Fruit fly (Drosophila melanogaster) whole organism, embryonic: ENCODE results near the gene 14-3-3epsilon.

Experiments used
- Aef1 ChIP-seq: fragments of 200-800 bp; sonication (Bioruptor generic); IDR thresholded peaks from 3 replicates; pipeline ENCODE4 v1.3.6; 2022; ENCODE audit warnings: missing biosample characterization, missing genetic modification characterization
- B-H2 ChIP-seq: fragments of 200-800 bp; sonication (Bioruptor generic); optimal IDR thresholded peaks from 2 replicates; lab custom pipeline; 2018; ENCODE audit warnings: missing biosample characterization, mild to moderate bottlenecking, missing genetic modification characterization
- BtbVII ChIP-seq: fragments of 200-800 bp; sonication (Bioruptor generic); optimal IDR thresholded peaks from 3 replicates; lab custom pipeline; 2017; ENCODE audit warnings: missing biosample characterization, mild to moderate bottlenecking, missing genetic modification characterization
- CG10431 ChIP-seq: fragments of 200-800 bp; sonication (Bioruptor generic); optimal IDR thresholded peaks from 3 replicates; lab custom pipeline; 2018; ENCODE audit warnings: missing biosample characterization, mild to moderate bottlenecking, missing genetic modification characterization
- CG11085 ChIP-seq: fragments of 200-800 bp; sonication (Bioruptor generic); IDR thresholded peaks from 2 replicates; pipeline ENCODE4 v1.3.6; 2022; ENCODE audit warnings: missing biosample characterization, missing genetic modification characterization
- CG13287 ChIP-seq: fragments of 200-800 bp; sonication (Bioruptor generic); IDR thresholded peaks from 2 replicates; pipeline ENCODE4 v1.3.6; 2022; ENCODE audit warnings: missing biosample characterization, missing genetic modification characterization; ENCODE audit not compliant: partially characterized antibody
- CG13775 ChIP-seq: fragments of 200-800 bp; sonication (Bioruptor generic); optimal IDR thresholded peaks from 3 replicates; lab custom pipeline; 2017; ENCODE audit warnings: missing biosample characterization, mild to moderate bottlenecking, missing genetic modification characterization
- CG13894 ChIP-seq: fragments of 200-800 bp; sonication (Bioruptor generic); optimal IDR thresholded peaks from 3 replicates; lab custom pipeline; 2018; ENCODE audit warnings: missing biosample characterization, mild to moderate bottlenecking, missing genetic modification characterization, moderate library complexity
- CG14050 ChIP-seq: fragments of 200-800 bp; sonication (Bioruptor generic); IDR thresholded peaks from 3 replicates; pipeline ENCODE4 v1.3.6; 2022; ENCODE audit warnings: missing biosample characterization, missing genetic modification characterization
- CG15011 ChIP-seq: fragments of 200-800 bp; sonication (Bioruptor generic); optimal IDR thresholded peaks from 3 replicates; lab custom pipeline; 2018; ENCODE audit warnings: missing biosample characterization, mild to moderate bottlenecking, missing genetic modification characterization
- CG1529 ChIP-seq: fragments of 200-800 bp; sonication (Bioruptor generic); optimal IDR thresholded peaks from 3 replicates; lab custom pipeline; 2018; ENCODE audit warnings: missing biosample characterization, missing genetic modification characterization
- CG17829 ChIP-seq: fragments of 200-800 bp; optimal IDR thresholded peaks from 2 replicates; lab custom pipeline; 2019; ENCODE audit warnings: missing biosample characterization, mild to moderate bottlenecking, missing genetic modification characterization, moderate library complexity
- CG1832 ChIP-seq: fragments of 200-800 bp; sonication (Bioruptor generic); optimal IDR thresholded peaks from 2 replicates; lab custom pipeline; 2017; ENCODE audit warnings: missing biosample characterization, mild to moderate bottlenecking, missing genetic modification characterization, inconsistent platforms
- CG2129 ChIP-seq: fragments of 200-800 bp; sonication (Bioruptor generic); IDR thresholded peaks from 2 replicates; pipeline ENCODE4 v1.3.6; 2022; ENCODE audit warnings: missing biosample characterization, missing genetic modification characterization; ENCODE audit not compliant: partially characterized antibody
- CG2199 ChIP-seq: fragments of 200-800 bp; sonication (Bioruptor generic); IDR thresholded peaks from 3 replicates; pipeline ENCODE4 v1.3.6; 2022; ENCODE audit warnings: missing biosample characterization, missing genetic modification characterization
- CG3726 ChIP-seq: fragments of 200-800 bp; sonication (Bioruptor generic); IDR thresholded peaks from 3 replicates; pipeline ENCODE4, ENCODE4 v1.3.6; 2022; ENCODE audit warnings: missing biosample characterization, missing genetic modification characterization
- CG3847 ChIP-seq: fragments of 200-800 bp; sonication (Bioruptor generic); IDR thresholded peaks from 2 replicates; pipeline ENCODE4 v1.3.6; 2022; ENCODE audit warnings: missing biosample characterization, missing genetic modification characterization
- CG7556 ChIP-seq: fragments of 200-800 bp; sonication (Bioruptor generic); optimal IDR thresholded peaks from 2 replicates; lab custom pipeline; 2017; ENCODE audit warnings: missing biosample characterization, mild to moderate bottlenecking, missing genetic modification characterization
- CG8944 ChIP-seq: fragments of 200-800 bp; sonication (Bioruptor generic); optimal IDR thresholded peaks from 3 replicates; lab custom pipeline; 2016; ENCODE audit warnings: missing biosample characterization, missing genetic modification characterization
- D19B ChIP-seq: fragments of 200-800 bp; sonication (Bioruptor generic); optimal IDR thresholded peaks from 2 replicates; lab custom pipeline; 2017; ENCODE audit warnings: missing biosample characterization, mild to moderate bottlenecking, missing genetic modification characterization
- ERR ChIP-seq: fragments of 200-800 bp; sonication (Bioruptor generic); optimal IDR thresholded peaks from 2 replicates; lab custom pipeline; 2016; ENCODE audit warnings: missing biosample characterization, missing genetic modification characterization
- H2.0 ChIP-seq: fragments of 200-800 bp; sonication (Bioruptor generic); IDR thresholded peaks from 2 replicates; pipeline ENCODE4 v1.3.6; 2022; ENCODE audit warnings: missing biosample characterization, missing genetic modification characterization
- HHEX ChIP-seq: fragments of 200-800 bp; sonication (Bioruptor generic); optimal IDR thresholded peaks from 3 replicates; lab custom pipeline; 2017; ENCODE audit warnings: missing biosample characterization, mild to moderate bottlenecking, missing genetic modification characterization, missing genetic modification reagents
- Hand ChIP-seq: fragments of 200-800 bp; sonication (Bioruptor generic); optimal IDR thresholded peaks from 2 replicates; lab custom pipeline; 2017; ENCODE audit warnings: mild to moderate bottlenecking, missing biosample characterization, missing genetic modification reagents, missing genetic modification characterization
- Hmr ChIP-seq: fragments of 200-800 bp; sonication (Bioruptor generic); optimal IDR thresholded peaks from 3 replicates; lab custom pipeline; 2017; ENCODE audit warnings: mild to moderate bottlenecking, missing biosample characterization, missing genetic modification reagents, missing genetic modification characterization
- Hmx ChIP-seq: fragments of 200-800 bp; sonication (Bioruptor generic); optimal IDR thresholded peaks from 2 replicates; lab custom pipeline; 2016; ENCODE audit warnings: missing biosample characterization, missing genetic modification characterization
- Sox100B ChIP-seq: fragments of 200-800 bp; sonication (Bioruptor generic); optimal IDR thresholded peaks from 3 replicates; lab custom pipeline; 2018; ENCODE audit warnings: missing biosample characterization, mild to moderate bottlenecking, missing genetic modification characterization
- Spps ChIP-seq: fragments of 200-800 bp; sonication (Bioruptor generic); optimal IDR thresholded peaks from 2 replicates; lab custom pipeline; 2018; ENCODE audit warnings: missing biosample characterization, mild to moderate bottlenecking, missing genetic modification characterization
- Trl ChIP-seq, 3 experiments: fragments of >200 bp in 2 of 3; fragments of 200-800 bp in 1 of 3; sonication (Bioruptor generic) in 1 of 3; optimal IDR thresholded peaks; 2 replicates in 1 of 3; 3 replicates in 2 of 3; lab custom pipeline; 2016 to 2017; ENCODE audit warnings: missing biosample characterization in 1 of 3, missing genetic modification characterization in 1 of 3
- ac ChIP-seq: fragments of 200-800 bp; sonication (Bioruptor generic); optimal IDR thresholded peaks from 3 replicates; lab custom pipeline; 2017; ENCODE audit warnings: missing biosample characterization, mild to moderate bottlenecking, missing genetic modification characterization
- bowl ChIP-seq: fragments of 200-800 bp; sonication (Bioruptor generic); IDR thresholded peaks from 2 replicates; pipeline ENCODE4 v1.3.6; 2022; ENCODE audit warnings: missing biosample characterization, missing genetic modification characterization
- br ChIP-seq: fragments of >200 bp; optimal IDR thresholded peaks from 2 replicates; lab custom pipeline; 2017
- cas ChIP-seq: fragments of 200-800 bp; sonication (Bioruptor generic); IDR thresholded peaks from 2 replicates; pipeline ENCODE4 v1.3.6; 2022; ENCODE audit warnings: missing biosample characterization, missing genetic modification characterization
- dimm ChIP-seq: fragments of 200-800 bp; sonication (Bioruptor generic); IDR thresholded peaks from 2 replicates; pipeline ENCODE4 v1.3.6; 2022; ENCODE audit warnings: missing biosample characterization, missing genetic modification characterization
- exex ChIP-seq: fragments of 200-800 bp; sonication (Bioruptor generic); optimal IDR thresholded peaks from 4 replicates; lab custom pipeline; 2018; ENCODE audit warnings: missing biosample characterization, mild to moderate bottlenecking, missing genetic modification characterization, moderate library complexity
- fru ChIP-seq: fragments of >200 bp; optimal IDR thresholded peaks from 2 replicates; lab custom pipeline; 2017
- ftz-f1 ChIP-seq: fragments of 200-800 bp; sonication (Bioruptor generic); optimal IDR thresholded peaks from 2 replicates; lab custom pipeline; 2016; ENCODE audit warnings: missing biosample characterization, missing genetic modification characterization
- inv ChIP-seq: fragments of 200-800 bp; sonication (Bioruptor generic); IDR thresholded peaks from 2 replicates; pipeline ENCODE4 v1.3.6; 2022; ENCODE audit warnings: missing biosample characterization, missing genetic modification characterization; ENCODE audit not compliant: partially characterized antibody
- luna ChIP-seq: fragments of 200-800 bp; sonication (Bioruptor generic); optimal IDR thresholded peaks from 2 replicates; lab custom pipeline; 2016; ENCODE audit warnings: missing biosample characterization, missing genetic modification characterization
- mam ChIP-seq: fragments of 200-800 bp; sonication (Bioruptor generic); optimal IDR thresholded peaks from 3 replicates; lab custom pipeline; 2016; ENCODE audit warnings: missing biosample characterization, missing genetic modification characterization
- nom ChIP-seq: fragments of 200-800 bp; sonication (Bioruptor generic); optimal IDR thresholded peaks from 2 replicates; lab custom pipeline; 2017; ENCODE audit warnings: missing biosample characterization, missing genetic modification characterization, mild to moderate bottlenecking, moderate library complexity, missing genetic modification reagents
- org-1 ChIP-seq: fragments of 200-800 bp; sonication (Bioruptor generic); optimal IDR thresholded peaks from 2 replicates; lab custom pipeline; 2017; ENCODE audit warnings: missing biosample characterization, missing genetic modification characterization
- pb ChIP-seq: fragments of 200-800 bp; sonication (Bioruptor generic); optimal IDR thresholded peaks from 3 replicates; lab custom pipeline; 2016; ENCODE audit warnings: missing biosample characterization, missing genetic modification characterization
- sc ChIP-seq, 3 experiments: fragments of >200 bp in 2 of 3; fragments of 200-800 bp in 1 of 3; sonication (Bioruptor generic) in 1 of 3; optimal IDR thresholded peaks; 2 replicates in 2 of 3; 3 replicates in 1 of 3; lab custom pipeline; 2017; ENCODE audit warnings: mild to moderate bottlenecking in 1 of 3, missing biosample characterization in 1 of 3, missing genetic modification characterization in 1 of 3, missing genetic modification reagents in 1 of 3
- sens ChIP-seq: fragments of 200-800 bp; sonication (Bioruptor generic); peaks from one replicate; lab custom pipeline; 2016; ENCODE audit warnings: missing biosample characterization, missing genetic modification characterization
- sob ChIP-seq: fragments of 200-800 bp; sonication (Bioruptor generic); IDR thresholded peaks from 2 replicates; pipeline ENCODE4 v1.3.6; 2022; ENCODE audit warnings: missing biosample characterization, missing genetic modification characterization
- ssp ChIP-seq: fragments of 200-800 bp; sonication (Bioruptor generic); IDR thresholded peaks from 2 replicates; pipeline ENCODE4 v1.3.6; 2022; ENCODE audit warnings: missing biosample characterization, missing genetic modification characterization
- stwl ChIP-seq: fragments of 200-800 bp; sonication (Bioruptor generic); optimal IDR thresholded peaks from 3 replicates; lab custom pipeline; 2018; ENCODE audit warnings: missing biosample characterization, mild to moderate bottlenecking, missing genetic modification characterization, moderate library complexity
- tx ChIP-seq: fragments of 200-800 bp; sonication (Bioruptor generic); optimal IDR thresholded peaks from 2 replicates; lab custom pipeline; 2016; ENCODE audit warnings: missing biosample characterization, missing genetic modification characterization
- vfl ChIP-seq: fragments of 200-800 bp; sonication (Bioruptor generic); optimal IDR thresholded peaks from 2 replicates; lab custom pipeline; 2016; ENCODE audit warnings: missing biosample characterization, missing genetic modification characterization

The 14-3-3epsilon gene

dm6 chr3R:18274328-18275098 lies 32.2 kb downstream of the 14-3-3epsilon start, which contains the start of the genes Vps39 and eIF1A (continued):
- no peak for TF ChIP-seq CG1832
- TF ChIP-seq sc (optimal IDR thresholded peaks at IDR 0.05; lab: Kevin White, UChicago) = no peak
- no peak for TF ChIP-seq sc (GFP tag; optimal IDR thresholded peaks at IDR 0.05; lab: Kevin White, UChicago)
- no peak for TF ChIP-seq CG1529 (GFP tag; lab: Kevin White, UChicago)
- TF ChIP-seq exex (tag; lab: Kevin White, UChicago) = no peak
- peak; percentile 48 for TF ChIP-seq CG3847 (GFP tag; lab: Robert Waterston, UW)
- TF ChIP-seq bowl (GFP tag; lab: Robert Waterston, UW) = no peak
- no peak for TF ChIP-seq org-1 (GFP tag; lab: Kevin White, UChicago)
- no peak for TF ChIP-seq HHEX
- TF ChIP-seq CG3726 = no peak
- no peak for TF ChIP-seq CG13894
- TF ChIP-seq B-H2 (GFP tag; lab: Kevin White, UChicago) = peak; percentile 10
- TF ChIP-seq luna (GFP tag; lab: Kevin White, UChicago) = no peak
- no peak for TF ChIP-seq pb (GFP tag; lab: Kevin White, UChicago)
- no peak for TF ChIP-seq CG15011
- 0 out of 3 replicates have a peak, but pooled peaks have one; percentile 21 for TF ChIP-seq Aef1 (GFP tag; lab: Robert Waterston, UW)
- TF ChIP-seq Hmx (GFP tag; lab: Kevin White, UChicago) = no peak
- peak; percentile 86 for TF ChIP-seq CG2129
- TF ChIP-seq mam (GFP tag; lab: Kevin White, UChicago) = peak; percentile 47
- TF ChIP-seq CG13287 (GFP tag; lab: Robert Waterston, UW) = peak; percentile 93
- TF ChIP-seq ssp (GFP tag; lab: Robert Waterston, UW) = peak; percentile 47
- no peak for TF ChIP-seq dimm
- no peak for TF ChIP-seq D19B (GFP tag; lab: Kevin White, UChicago)
- no peak for TF ChIP-seq Trl (optimal IDR thresholded peaks at IDR 0.05; lab: Kevin White, UChicago)
- TF ChIP-seq Trl (GFP tag; optimal IDR thresholded peaks at IDR 0.05; lab: Kevin White, UChicago) = peak; percentile 29
- TF ChIP-seq sob (GFP tag; lab: Robert Waterston, UW) = no peak
- peak; percentile 94 for TF ChIP-seq sens (GFP tag; lab: Kevin White, UChicago)
- TF ChIP-seq vfl (GFP tag; lab: Kevin White, UChicago) = no peak
- TF ChIP-seq CG2199 (GFP tag; lab: Robert Waterston, UW) = no peak
- TF ChIP-seq tx = peak; percentile 3
- TF ChIP-seq CG11085 (GFP tag; lab: Robert Waterston, UW) = no peak
- no peak for TF ChIP-seq ftz-f1
- TF ChIP-seq Spps (tag; lab: Kevin White, UChicago) = peak; percentile 31
- no peak for TF ChIP-seq Sox100B (GFP tag; lab: Kevin White, UChicago)
- TF ChIP-seq CG8944 (GFP tag; lab: Kevin White, UChicago) = peak; percentile 28
- peak; percentile 14 for TF ChIP-seq Hand (GFP tag; lab: Kevin White, UChicago)
- peak; percentile 36 for TF ChIP-seq CG7556 (GFP tag; lab: Kevin White, UChicago)
- no peak for TF ChIP-seq H2.0 (GFP tag; lab: Robert Waterston, UW)
- peak; percentile 57 for TF ChIP-seq CG17829
- no peak for TF ChIP-seq nom (GFP tag; lab: Kevin White, UChicago)
- TF ChIP-seq Hmr = no peak
- TF ChIP-seq ERR = no peak
- TF ChIP-seq fru (lab: Kevin White, UChicago) = no peak
- peak; percentile 60 for TF ChIP-seq stwl (tag; lab: Kevin White, UChicago)
- no peak for TF ChIP-seq CG10431 (GFP tag; lab: Kevin White, UChicago)
- TF ChIP-seq CG13775 (GFP tag; lab: Kevin White, UChicago) = peak; percentile 17
- TF ChIP-seq ac (GFP tag; lab: Kevin White, UChicago) = no peak
- TF ChIP-seq cas (GFP tag; lab: Robert Waterston, UW) = no peak
- no peak for TF ChIP-seq br
- TF ChIP-seq inv (GFP tag; lab: Robert Waterston, UW) = peak; percentile 86
- TF ChIP-seq CG14050 (GFP tag; lab: Robert Waterston, UW) = no peak
- no peak for TF ChIP-seq BtbVII (GFP tag; lab: Kevin White, UChicago)
